Fruit fly (Drosophila melanogaster) whole organism, pupa: ENCODE results near the gene CG4829.

Source experiments
- CG10348 ChIP-seq: fragments of 200-800 bp; sonication (Bioruptor generic); IDR thresholded peaks from 2 replicates; pipeline ENCODE4 v1.3.6; 2022; ENCODE audit warnings: missing biosample characterization, missing genetic modification characterization
- CG12605 ChIP-seq: fragments of 200-800 bp; sonication (Bioruptor generic); IDR thresholded peaks from 2 replicates; pipeline ENCODE4 v1.3.6; 2022; ENCODE audit warnings: missing biosample characterization, missing genetic modification characterization
- CG13204 ChIP-seq: fragments of 200-800 bp; sonication (Bioruptor generic); optimal IDR thresholded peaks from 2 replicates; lab custom pipeline; 2018; ENCODE audit warnings: missing biosample characterization, mild to moderate bottlenecking, missing genetic modification characterization, moderate library complexity
- CG14655 ChIP-seq: fragments of 200-800 bp; sonication (Bioruptor generic); optimal IDR thresholded peaks from 3 replicates; lab custom pipeline; 2017; ENCODE audit warnings: mild to moderate bottlenecking, missing biosample characterization, missing genetic modification reagents, missing genetic modification characterization
- CG15710 ChIP-seq: fragments of 200-800 bp; sonication (Bioruptor generic); optimal IDR thresholded peaks from 2 replicates; lab custom pipeline; 2018; ENCODE audit warnings: missing biosample characterization, mild to moderate bottlenecking, missing genetic modification characterization, moderate library complexity
- CG17806 ChIP-seq: fragments of 200-800 bp; sonication (Bioruptor generic); optimal IDR thresholded peaks from 2 replicates; lab custom pipeline; 2018; ENCODE audit warnings: missing biosample characterization, mild to moderate bottlenecking, missing genetic modification characterization, moderate library complexity
- CG32121 ChIP-seq: fragments of 200-800 bp; sonication (Bioruptor generic); IDR thresholded peaks from 2 replicates; pipeline ENCODE4 v1.3.6; 2022; ENCODE audit warnings: missing biosample characterization, missing genetic modification characterization
- CG34367 ChIP-seq: fragments of 200-800 bp; sonication (Bioruptor generic); optimal IDR thresholded peaks from 2 replicates; lab custom pipeline; 2018; ENCODE audit warnings: missing biosample characterization, mild to moderate bottlenecking, missing genetic modification characterization
- CG4496 ChIP-seq: fragments of 200-800 bp; sonication (Bioruptor generic); IDR thresholded peaks from 3 replicates; pipeline ENCODE4 v1.3.6; 2022; ENCODE audit warnings: missing biosample characterization, missing genetic modification characterization
- CG8159 ChIP-seq: fragments of 200-800 bp; sonication (Bioruptor generic); optimal IDR thresholded peaks from 3 replicates; lab custom pipeline; 2018; ENCODE audit warnings: missing biosample characterization, mild to moderate bottlenecking, missing genetic modification characterization, moderate library complexity
- CG8301 ChIP-seq: fragments of 200-800 bp; sonication (Bioruptor generic); optimal IDR thresholded peaks from 2 replicates; lab custom pipeline; 2018; ENCODE audit warnings: missing biosample characterization, mild to moderate bottlenecking, missing genetic modification characterization
- CG9948 ChIP-seq: fragments of 200-800 bp; sonication (Bioruptor generic); optimal IDR thresholded peaks from 2 replicates; lab custom pipeline; 2018; ENCODE audit warnings: missing biosample characterization, mild to moderate bottlenecking, missing genetic modification characterization, moderate library complexity
- D1 ChIP-seq: fragments of 200-800 bp; sonication (Bioruptor generic); optimal IDR thresholded peaks from 2 replicates; lab custom pipeline; 2018; ENCODE audit warnings: missing biosample characterization, mild to moderate bottlenecking, missing genetic modification characterization, moderate library complexity
- EcR ChIP-seq: fragments of 200-800 bp; sonication (Bioruptor generic); optimal IDR thresholded peaks from 3 replicates; lab custom pipeline; 2019; ENCODE audit warnings: missing biosample characterization, missing genetic modification characterization, mild to moderate bottlenecking, moderate library complexity, missing genetic modification reagents
- Ets98B ChIP-seq: fragments of 200-800 bp; sonication (Bioruptor generic); IDR thresholded peaks from 2 replicates; pipeline ENCODE4 v1.3.6; 2022; ENCODE audit warnings: missing biosample characterization, missing genetic modification characterization
- Pif1A ChIP-seq: fragments of 200-800 bp; sonication (Bioruptor generic); optimal IDR thresholded peaks from 3 replicates; lab custom pipeline; 2016; ENCODE audit warnings: missing biosample characterization, missing genetic modification characterization
- Pif1B ChIP-seq: fragments of 200-800 bp; sonication (Bioruptor generic); optimal IDR thresholded peaks from 3 replicates; lab custom pipeline; 2016; ENCODE audit warnings: missing biosample characterization, missing genetic modification characterization
- Snoo ChIP-seq: fragments of 200-800 bp; sonication (Bioruptor generic); optimal IDR thresholded peaks from 3 replicates; lab custom pipeline; 2017; ENCODE audit warnings: missing biosample characterization, mild to moderate bottlenecking, missing genetic modification characterization, inconsistent platforms
- fd96Ca ChIP-seq: fragments of 200-800 bp; sonication (Bioruptor generic); IDR thresholded peaks from 3 replicates; pipeline ENCODE4 v1.3.6; 2022; ENCODE audit warnings: missing biosample characterization, missing genetic modification characterization
- gl ChIP-seq: fragments of 200-800 bp; sonication (Bioruptor generic); optimal IDR thresholded peaks from 2 replicates; lab custom pipeline; 2018; ENCODE audit warnings: missing biosample characterization, mild to moderate bottlenecking, missing genetic modification characterization
- rn ChIP-seq: fragments of 200-800 bp; sonication (Bioruptor generic); IDR thresholded peaks from 2 replicates; pipeline ENCODE4 v1.3.6; 2022; ENCODE audit warnings: missing biosample characterization, missing genetic modification characterization

CG4829 gene

dm6 chrX:16859732-16860131, 48.2 kb downstream of the CG4829 start:
- TF ChIP-seq EcR (no peak), Pif1B (no peak), Ets98B (GFP tag; lab: Robert Waterston, UW) (no peak), CG8159 (tag; lab: Kevin White, UChicago) (peak; percentile 38), CG12605 (GFP tag; lab: Robert Waterston, UW) (no peak), CG4496 (GFP tag; lab: Robert Waterston, UW) (no peak), Pif1A (GFP tag; lab: Kevin White, UChicago) (no peak), CG10348 (GFP tag; lab: Robert Waterston, UW) (no peak), CG15710 (tag; lab: Kevin White, UChicago) (peak; percentile 16), CG34367 (no peak), CG13204 (GFP tag; lab: Kevin White, UChicago) (no peak), fd96Ca (no peak), D1 (tag; lab: Kevin White, UChicago) (no peak), gl (no peak), CG9948 (tag; lab: Kevin White, UChicago) (peak; percentile 22), Snoo (no peak), CG8301 (tag; lab: Kevin White, UChicago) (peak; percentile 12), rn (GFP tag; lab: Robert Waterston, UW) (no peak), CG32121 (GFP tag; lab: Robert Waterston, UW) (no peak), CG17806 (tag; lab: Kevin White, UChicago) (no peak), CG14655 (GFP tag; lab: Kevin White, UChicago) (peak; percentile 39)

dm6 chrX:16867622-16868021, 56.1 kb downstream of the CG4829 start:
- peak; percentile 33; the same call in 1 of the 2 replicates for TF ChIP-seq CG32121 (GFP tag; lab: Robert Waterston, UW)
- TF ChIP-seq gl = no peak
- TF ChIP-seq CG10348 (GFP tag; lab: Robert Waterston, UW) = no peak
- no peak for TF ChIP-seq Ets98B (GFP tag; lab: Robert Waterston, UW)

- peak; percentile 75 for TF ChIP-seq CG17806 (tag; lab: Kevin White, UChicago)
- TF ChIP-seq CG32121 (GFP tag; lab: Robert Waterston, UW) = peak; percentile 58; the same call in 1 of the 2 replicates
- TF ChIP-seq D1 (tag; lab: Kevin White, UChicago) = peak; percentile 46
- TF ChIP-seq CG4496 (GFP tag; lab: Robert Waterston, UW) = peak; percentile 85
- TF ChIP-seq CG8159 (tag; lab: Kevin White, UChicago) = peak; percentile 81
- TF ChIP-seq CG10348 (GFP tag; lab: Robert Waterston, UW) = no peak
- TF ChIP-seq CG14655 (GFP tag; lab: Kevin White, UChicago) = peak; percentile 82
- TF ChIP-seq CG15710 (tag; lab: Kevin White, UChicago) = peak; percentile 84
- no peak for TF ChIP-seq EcR
- TF ChIP-seq CG34367 = peak; percentile 80
- peak; percentile 78 for TF ChIP-seq CG12605 (GFP tag; lab: Robert Waterston, UW)
- TF ChIP-seq CG13204 (GFP tag; lab: Kevin White, UChicago) = peak; percentile 36
- peak; percentile 53 for TF ChIP-seq Snoo
- TF ChIP-seq rn (GFP tag; lab: Robert Waterston, UW) = peak; percentile 70
- TF ChIP-seq Pif1A (GFP tag; lab: Kevin White, UChicago) = peak; percentile 79
- TF ChIP-seq Pif1B = peak; percentile 68
- peak; percentile 80 for TF ChIP-seq CG9948 (tag; lab: Kevin White, UChicago)
- peak; percentile 64 for TF ChIP-seq gl
- TF ChIP-seq Ets98B (GFP tag; lab: Robert Waterston, UW) = peak; percentile 85
- peak; percentile 74 for TF ChIP-seq CG8301 (tag; lab: Kevin White, UChicago)
- peak; percentile 75; the same call in 2 of the 3 replicates for TF ChIP-seq fd96Ca
Observed at dm6 chrX:16871808-16872207, 60.3 kb downstream of the CG4829 start.

dm6 chrX:16873053-16873452, 61.6 kb downstream of the CG4829 start:
- peak; percentile 44; the same call in 1 of the 2 replicates for TF ChIP-seq Ets98B (GFP tag; lab: Robert Waterston, UW)
- TF ChIP-seq CG8301 (tag; lab: Kevin White, UChicago) = peak; percentile 23
- peak; percentile 16 for TF ChIP-seq CG17806 (tag; lab: Kevin White, UChicago)
- TF ChIP-seq CG14655 (GFP tag; lab: Kevin White, UChicago) = peak; percentile 57
- TF ChIP-seq rn (GFP tag; lab: Robert Waterston, UW) = no peak
- TF ChIP-seq CG9948 (tag; lab: Kevin White, UChicago) = peak; percentile 58
- TF ChIP-seq CG10348 (GFP tag; lab: Robert Waterston, UW) = no peak
- peak; percentile 47; the same call in 1 of the 3 replicates for TF ChIP-seq CG4496 (GFP tag; lab: Robert Waterston, UW)
- TF ChIP-seq Pif1B = peak; percentile 29
- TF ChIP-seq CG34367 = peak; percentile 37
- 0 out of 2 replicates have a peak, but pooled peaks have one; percentile 38 for TF ChIP-seq CG12605 (GFP tag; lab: Robert Waterston, UW)
- TF ChIP-seq Pif1A (GFP tag; lab: Kevin White, UChicago) = peak; percentile 19
- TF ChIP-seq Snoo = peak; percentile 54
- peak; percentile 63 for TF ChIP-seq CG15710 (tag; lab: Kevin White, UChicago)
- no peak; the same call in 2 of the 3 replicates for TF ChIP-seq fd96Ca
- no peak for TF ChIP-seq CG13204 (GFP tag; lab: Kevin White, UChicago)
- no peak for TF ChIP-seq D1 (tag; lab: Kevin White, UChicago)
- TF ChIP-seq gl = no peak
- peak; percentile 61 for TF ChIP-seq CG32121 (GFP tag; lab: Robert Waterston, UW)
- no peak for TF ChIP-seq EcR
- peak; percentile 58 for TF ChIP-seq CG8159 (tag; lab: Kevin White, UChicago)

- TF ChIP-seq fd96Ca = no peak
- TF ChIP-seq CG9948 (tag; lab: Kevin White, UChicago) = no peak
- no peak for TF ChIP-seq CG15710 (tag; lab: Kevin White, UChicago)
- TF ChIP-seq CG8301 (tag; lab: Kevin White, UChicago) = no peak
- TF ChIP-seq rn (GFP tag; lab: Robert Waterston, UW) = no peak
- TF ChIP-seq, all 21 proteins: peak for 0
Observed at dm6 chrX:16874671-16875070, 63.2 kb downstream of the CG4829 start.
